Fruit fly (Drosophila melanogaster): ENCODE measurements around the gene CG18404.

The CG18404 gene

dm6 chr3R:30293478-30294122, 40.6 kb downstream of the CG18404 start (continued):
- TF ChIP-seq CG12071 (GFP tag; optimal IDR thresholded peaks at IDR 0.05): no peak
- TF ChIP-seq CG31441 (GFP tag; IDR thresholded peaks at IDR 0.05): 0 out of 2 replicates have a peak, but pooled peaks have one; percentile 31
- TF ChIP-seq Ravus (GFP tag; IDR thresholded peaks at IDR 0.05): no peak
- TF ChIP-seq CG7745 (tag; optimal IDR thresholded peaks at IDR 0.05): no peak
- TF ChIP-seq sc (optimal IDR thresholded peaks at IDR 0.05): no peak
- no peak for TF ChIP-seq sc (GFP tag; optimal IDR thresholded peaks at IDR 0.05)
- no peak for TF ChIP-seq Atf6 (GFP tag; IDR thresholded peaks at IDR 0.05)
- no peak for TF ChIP-seq CG15479 (GFP tag; optimal IDR thresholded peaks at IDR 0.05)
- TF ChIP-seq CG8388 (GFP tag; optimal IDR thresholded peaks at IDR 0.05): peak; percentile 14
- TF ChIP-seq CG18011 (GFP tag; optimal IDR thresholded peaks at IDR 0.05): no peak
- no peak for TF ChIP-seq sna (GFP tag; IDR thresholded peaks at IDR 0.05; ENCODE audit: partially characterized antibody)
- no peak for TF ChIP-seq pb (GFP tag; optimal IDR thresholded peaks at IDR 0.05)
- TF ChIP-seq Sox102F (GFP tag; optimal IDR thresholded peaks at IDR 0.05): peak; percentile 50
- no peak for TF ChIP-seq eyg (GFP tag; optimal IDR thresholded peaks at IDR 0.05)
- TF ChIP-seq CG12391 (tag; optimal IDR thresholded peaks at IDR 0.05): peak; percentile 27
- no peak for TF ChIP-seq Trl (optimal IDR thresholded peaks at IDR 0.05)
- no peak for TF ChIP-seq Trl (GFP tag; optimal IDR thresholded peaks at IDR 0.05)
- no peak for TF ChIP-seq odd (GFP tag; optimal IDR thresholded peaks at IDR 0.05)
- no peak for TF ChIP-seq GATAe (GFP tag; conservative IDR thresholded peaks at IDR 0.05)
- TF ChIP-seq sqz (GFP tag; optimal IDR thresholded peaks at IDR 0.05): no peak
- TF ChIP-seq ato (GFP tag; IDR thresholded peaks at IDR 0.05; ENCODE audit: partially characterized antibody): no peak
- TF ChIP-seq CG2199 (GFP tag; IDR thresholded peaks at IDR 0.05): no peak
- peak; percentile 14 for TF ChIP-seq org-1 (GFP tag; optimal IDR thresholded peaks at IDR 0.05)
- TF ChIP-seq toy (GFP tag; IDR thresholded peaks at IDR 0.05): no peak
- peak; percentile 42 for TF ChIP-seq unpg (GFP tag; optimal IDR thresholded peaks at IDR 0.05)
- TF ChIP-seq CG8478 (optimal IDR thresholded peaks at IDR 0.05): no peak
- no peak for TF ChIP-seq tgo (GFP tag; IDR thresholded peaks at IDR 0.05)
- no peak for TF ChIP-seq Hmx (GFP tag; optimal IDR thresholded peaks at IDR 0.05)
- no peak for TF ChIP-seq Aef1 (GFP tag; IDR thresholded peaks at IDR 0.05)
- no peak for TF ChIP-seq lilli (GFP tag; optimal IDR thresholded peaks at IDR 0.05)
- TF ChIP-seq CG3281 (GFP tag; optimal IDR thresholded peaks at IDR 0.05): no peak
- TF ChIP-seq pzg (GFP tag; optimal IDR thresholded peaks at IDR 0.05): no peak
- no peak for TF ChIP-seq MTF-1 (GFP tag; optimal IDR thresholded peaks at IDR 0.05; ENCODE audit: borderline replicate concordance)
- TF ChIP-seq CG13424 (tag; optimal IDR thresholded peaks at IDR 0.05): no peak
- TF ChIP-seq CG4360 (GFP tag; IDR thresholded peaks at IDR 0.05): no peak
- TF ChIP-seq Ada2b (GFP tag; IDR thresholded peaks at IDR 0.05): no peak
- no peak for TF ChIP-seq Xbp1 (GFP tag; optimal IDR thresholded peaks at IDR 0.05)
- TF ChIP-seq CG16779 (GFP tag; IDR thresholded peaks at IDR 0.05): no peak
- peak; percentile 24 for TF ChIP-seq fd96Cb (tag; optimal IDR thresholded peaks at IDR 0.05)
- TF ChIP-seq Asciz (GFP tag; optimal IDR thresholded peaks at IDR 0.05): no peak
- TF ChIP-seq jing (GFP tag; optimal IDR thresholded peaks at IDR 0.05): no peak
- no peak for TF ChIP-seq Usf (GFP tag; optimal IDR thresholded peaks at IDR 0.05)
- TF ChIP-seq CG12236 (GFP tag; optimal IDR thresholded peaks at IDR 0.05): no peak
- TF ChIP-seq sens (GFP tag): peak; percentile 30
- TF ChIP-seq Lim3 (GFP tag; IDR thresholded peaks at IDR 0.05): no peak
- TF ChIP-seq kni (GFP tag; optimal IDR thresholded peaks at IDR 0.05): no peak
- TF ChIP-seq CG11560 (tag; IDR thresholded peaks at IDR 0.05): no peak
- no peak for TF ChIP-seq CG11093 (GFP tag; IDR thresholded peaks at IDR 0.05)
- TF ChIP-seq Deaf1 (tag; optimal IDR thresholded peaks at IDR 0.05): no peak
- no peak for TF ChIP-seq CG31224 (GFP tag; IDR thresholded peaks at IDR 0.05)
- no peak for TF ChIP-seq CG8765 (GFP tag; IDR thresholded peaks at IDR 0.05)

All from whole organism, embryonic.